Worm (Caenorhabditis elegans) whole organism, L3 larva: ENCODE results near the gene clec-19.

Source experiments
- R02D3.7 ChIP-seq: fragments of 150-350 bp; optimal IDR thresholded peaks from 2 replicates; lab custom pipeline; 2014; ENCODE audit warnings: missing biosample characterization, missing genetic modification characterization
- ZK546.5 ChIP-seq: sonication (generic microtip); optimal IDR thresholded peaks from 2 replicates; lab custom pipeline; 2017; ENCODE audit warnings: missing biosample characterization, missing genetic modification characterization
- aly-2 ChIP-seq: fragments of 150-350 bp; optimal IDR thresholded peaks from 2 replicates; lab custom pipeline; 2014; ENCODE audit warnings: missing biosample characterization, missing genetic modification characterization
- ceh-16 ChIP-seq: sonication (generic microtip); optimal IDR thresholded peaks from 2 replicates; lab custom pipeline; 2017; ENCODE audit warnings: missing biosample characterization, missing genetic modification characterization
- ceh-28 ChIP-seq: fragments of 150-350 bp; optimal IDR thresholded peaks from 2 replicates; lab custom pipeline; 2014; ENCODE audit warnings: missing biosample characterization, missing genetic modification reagents, missing genetic modification characterization
- ceh-82 ChIP-seq: fragments of 150-350 bp; optimal IDR thresholded peaks from 2 replicates; lab custom pipeline; 2014; ENCODE audit warnings: missing biosample characterization, missing genetic modification characterization
- ceh-9 ChIP-seq: sonication (generic microtip); optimal IDR thresholded peaks from 2 replicates; lab custom pipeline; 2018; ENCODE audit warnings: missing biosample characterization, missing genetic modification characterization
- daf-12 ChIP-seq: fragments of 150-350 bp; optimal IDR thresholded peaks from 2 replicates; lab custom pipeline; 2014; ENCODE audit warnings: missing biosample characterization, missing genetic modification reagents, missing genetic modification characterization
- egl-27 ChIP-seq: sonication (generic microtip); optimal IDR thresholded peaks from 4 replicates; lab custom pipeline; 2017; ENCODE audit warnings: missing biosample characterization, missing genetic modification reagents, missing genetic modification characterization
- egl-5 ChIP-seq: fragments of 150-350 bp; optimal IDR thresholded peaks from 2 replicates; lab custom pipeline; 2017; ENCODE audit warnings: missing biosample characterization, missing genetic modification reagents, missing genetic modification characterization, inconsistent platforms
- elt-1 ChIP-seq: fragments of 150-350 bp; optimal IDR thresholded peaks from 2 replicates; lab custom pipeline; 2014; ENCODE audit warnings: missing biosample characterization, missing genetic modification characterization
- elt-3 ChIP-seq, 3 experiments: fragments of 150-350 bp in 1 of 3; sonication (generic microtip) in 2 of 3; optimal IDR thresholded peaks; 2 replicates in 2 of 3; 4 replicates in 1 of 3; lab custom pipeline; 2014 to 2017; ENCODE audit warnings: missing biosample characterization in 3 of 3, missing genetic modification characterization in 3 of 3
- eor-1 ChIP-seq, 2 experiments: fragments of 150-350 bp; optimal IDR thresholded peaks; 2 replicates each; lab custom pipeline; 2014 to 2018; ENCODE audit warnings: missing biosample characterization in 2 of 2, missing genetic modification characterization in 2 of 2
- fkh-2 ChIP-seq: fragments of 150-350 bp; optimal IDR thresholded peaks from 2 replicates; lab custom pipeline; 2014; ENCODE audit warnings: missing biosample characterization, missing genetic modification reagents, missing genetic modification characterization
- fos-1 ChIP-seq: fragments of 150-350 bp; optimal IDR thresholded peaks from 2 replicates; lab custom pipeline; 2014; ENCODE audit warnings: missing biosample characterization, missing genetic modification characterization
- hmg-11 ChIP-seq: sonication (generic microtip); optimal IDR thresholded peaks from 2 replicates; lab custom pipeline; 2016; ENCODE audit warnings: missing genetic modification characterization, missing compliant biosample characterization
- jun-1 ChIP-seq: fragments of 150-350 bp; optimal IDR thresholded peaks from 2 replicates; lab custom pipeline; 2014; ENCODE audit warnings: missing biosample characterization, missing genetic modification reagents, missing genetic modification characterization
- lin-39 ChIP-seq: fragments of 150-350 bp; optimal IDR thresholded peaks from 2 replicates; lab custom pipeline; 2018; ENCODE audit warnings: missing biosample characterization, missing genetic modification reagents, missing genetic modification characterization
- lsy-12 ChIP-seq: sonication (generic microtip); optimal IDR thresholded peaks from 2 replicates; lab custom pipeline; 2016; ENCODE audit warnings: mild to moderate bottlenecking, missing genetic modification characterization, missing compliant biosample characterization
- mml-1 ChIP-seq: fragments of 150-350 bp; sonication (generic microtip); optimal IDR thresholded peaks from 3 replicates; lab custom pipeline; 2014; ENCODE audit warnings: missing biosample characterization, missing genetic modification characterization
- nfya-1 ChIP-seq: sonication (generic microtip); optimal IDR thresholded peaks from 2 replicates; lab custom pipeline; 2017; ENCODE audit warnings: missing genetic modification characterization, mild to moderate bottlenecking, missing compliant biosample characterization, antibody characterized with exemption, moderate library complexity; ENCODE audit not compliant: insufficient read depth
- nhr-11 ChIP-seq: fragments of 150-350 bp; optimal IDR thresholded peaks from 2 replicates; lab custom pipeline; 2014; ENCODE audit warnings: missing biosample characterization, missing genetic modification characterization
- nhr-12 ChIP-seq: fragments of 150-350 bp; optimal IDR thresholded peaks from 2 replicates; lab custom pipeline; 2014; ENCODE audit warnings: missing biosample characterization, missing genetic modification characterization
- nhr-23 ChIP-seq: fragments of 150-350 bp; optimal IDR thresholded peaks from 2 replicates; lab custom pipeline; 2014; ENCODE audit warnings: missing biosample characterization, missing genetic modification reagents, missing genetic modification characterization
- nhr-237 ChIP-seq: fragments of 150-350 bp; optimal IDR thresholded peaks from 2 replicates; lab custom pipeline; 2014; ENCODE audit warnings: missing biosample characterization, missing genetic modification characterization
- nhr-25 ChIP-seq: sonication (generic microtip); optimal IDR thresholded peaks from 2 replicates; lab custom pipeline; 2017; ENCODE audit warnings: missing biosample characterization, missing genetic modification characterization
- nhr-28 ChIP-seq: fragments of 150-350 bp; optimal IDR thresholded peaks from 2 replicates; lab custom pipeline; 2014; ENCODE audit warnings: missing biosample characterization, missing genetic modification characterization
- nhr-43 ChIP-seq: sonication (generic microtip); optimal IDR thresholded peaks from 2 replicates; lab custom pipeline; 2016; ENCODE audit warnings: mild to moderate bottlenecking, missing genetic modification characterization, missing compliant biosample characterization; ENCODE audit not compliant: poor library complexity, severe bottlenecking
- nhr-67 ChIP-seq: fragments of 150-350 bp; optimal IDR thresholded peaks from 2 replicates; lab custom pipeline; 2014; ENCODE audit warnings: missing biosample characterization, missing genetic modification characterization
- nhr-76 ChIP-seq: fragments of 150-350 bp; sonication (generic microtip); optimal IDR thresholded peaks from 5 replicates; lab custom pipeline; 2014; ENCODE audit warnings: missing biosample characterization, missing genetic modification characterization
- nhr-77 ChIP-seq: fragments of 150-350 bp; optimal IDR thresholded peaks from 2 replicates; lab custom pipeline; 2014; ENCODE audit warnings: missing biosample characterization, missing genetic modification characterization
- pqm-1 ChIP-seq: fragments of 150-350 bp; optimal IDR thresholded peaks from 2 replicates; lab custom pipeline; 2017; ENCODE audit warnings: missing biosample characterization, missing genetic modification characterization, inconsistent platforms
- sea-2 ChIP-seq: fragments of 150-350 bp; sonication (generic microtip); optimal IDR thresholded peaks from 4 replicates; lab custom pipeline; 2014; ENCODE audit warnings: missing biosample characterization, missing genetic modification reagents, missing genetic modification characterization
- skn-1 ChIP-seq: fragments of 150-350 bp; optimal IDR thresholded peaks from 2 replicates; lab custom pipeline; 2014; ENCODE audit warnings: missing biosample characterization, missing genetic modification characterization
- snpc-4 ChIP-seq: fragments of 150-350 bp; optimal IDR thresholded peaks from 2 replicates; lab custom pipeline; 2014; ENCODE audit warnings: missing biosample characterization, missing genetic modification characterization
- tbx-2 ChIP-seq: sonication (generic microtip); optimal IDR thresholded peaks from 2 replicates; lab custom pipeline; 2016; ENCODE audit warnings: mild to moderate bottlenecking, missing genetic modification characterization, missing compliant biosample characterization
- zag-1 ChIP-seq: fragments of 150-350 bp; optimal IDR thresholded peaks from 2 replicates; lab custom pipeline; 2014; ENCODE audit warnings: missing biosample characterization, missing genetic modification characterization
- ztf-11 ChIP-seq: fragments of 150-350 bp; optimal IDR thresholded peaks from 2 replicates; lab custom pipeline; 2014; ENCODE audit warnings: missing biosample characterization, missing genetic modification characterization
- ztf-4 ChIP-seq: fragments of 150-350 bp; optimal IDR thresholded peaks from 2 replicates; lab custom pipeline; 2014; ENCODE audit warnings: missing biosample characterization, missing genetic modification characterization

The clec-19 gene

ce11 chrII:1757033-1757432, 12.8 kb downstream of the clec-19 start, which contains the start of gene F36H5.10:
Gene F36H5.10 (plus strand): TSS chrII:1757333.
- no peak for TF ChIP-seq daf-12 (tag; lab: Kevin White, UChicago)
- TF ChIP-seq R02D3.7 (tag; lab: Kevin White, UChicago), result no peak
- no peak for TF ChIP-seq ZK546.5 (tag; lab: Kevin White, UChicago)
- no peak for TF ChIP-seq jun-1 (tag; lab: Kevin White, UChicago)
- TF ChIP-seq elt-3 (tag; optimal IDR thresholded peaks at IDR 0.05; lab: Kevin White, UChicago), result no peak
- TF ChIP-seq ceh-9, result no peak
- TF ChIP-seq nhr-28 (tag; lab: Kevin White, UChicago), result no peak
- TF ChIP-seq lsy-12 (tag; lab: Kevin White, UChicago), result no peak
- TF ChIP-seq eor-1 (tag; optimal IDR thresholded peaks at IDR 0.05; lab: Kevin White, UChicago), result no peak
- TF ChIP-seq ceh-82 (tag; lab: Kevin White, UChicago), result no peak
- TF ChIP-seq elt-1 (tag; lab: Kevin White, UChicago), result no peak
- no peak for TF ChIP-seq zag-1 (tag; lab: Kevin White, UChicago)
- TF ChIP-seq nhr-76, result no peak
- no peak for TF ChIP-seq ceh-28 (tag; lab: Kevin White, UChicago)
- no peak for TF ChIP-seq nhr-77
- TF ChIP-seq sea-2, result no peak

DNA sequence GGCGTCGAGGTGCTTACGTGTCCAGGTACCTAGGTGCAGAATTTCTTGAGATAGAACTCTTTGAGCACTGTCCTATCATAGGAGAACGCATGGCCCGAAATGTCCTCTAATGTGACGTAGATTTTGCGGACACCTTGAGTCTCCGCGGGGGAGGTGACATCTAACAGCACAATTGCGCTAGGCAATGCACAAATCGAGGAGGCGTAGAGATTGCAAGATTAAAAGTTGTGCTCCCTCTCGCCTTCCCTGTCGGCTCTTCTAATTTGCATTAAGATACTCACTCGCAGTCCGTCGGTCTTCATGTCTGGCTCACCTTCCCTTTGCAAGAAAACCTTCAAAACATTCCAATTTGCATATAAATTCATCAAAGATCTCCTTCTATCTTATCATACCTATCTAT, 15.3 kb downstream of the clec-19 start, which contains the start of gene F36H5.18:
F36H5.18 (plus strand) TSS at position 301 of the 400 bp plus-strand sequence.
- no peak for TF ChIP-seq nhr-11 (tag; lab: Kevin White, UChicago)
- TF ChIP-seq ceh-28 (tag; lab: Kevin White, UChicago), result no peak
- no peak for TF ChIP-seq zag-1 (tag; lab: Kevin White, UChicago)
- TF ChIP-seq jun-1 (tag; lab: Kevin White, UChicago), result no peak
- no peak for TF ChIP-seq ZK546.5 (tag; lab: Kevin White, UChicago)
- TF ChIP-seq snpc-4 (tag; lab: Kevin White, UChicago), result no peak
- no peak for TF ChIP-seq lin-39 (tag; lab: Kevin White, UChicago)
- no peak for TF ChIP-seq mml-1
- TF ChIP-seq ceh-82 (tag; lab: Kevin White, UChicago), result no peak
- TF ChIP-seq fos-1 (tag; lab: Kevin White, UChicago), result no peak
- TF ChIP-seq nhr-23 (tag; lab: Kevin White, UChicago), result no peak

DNA sequence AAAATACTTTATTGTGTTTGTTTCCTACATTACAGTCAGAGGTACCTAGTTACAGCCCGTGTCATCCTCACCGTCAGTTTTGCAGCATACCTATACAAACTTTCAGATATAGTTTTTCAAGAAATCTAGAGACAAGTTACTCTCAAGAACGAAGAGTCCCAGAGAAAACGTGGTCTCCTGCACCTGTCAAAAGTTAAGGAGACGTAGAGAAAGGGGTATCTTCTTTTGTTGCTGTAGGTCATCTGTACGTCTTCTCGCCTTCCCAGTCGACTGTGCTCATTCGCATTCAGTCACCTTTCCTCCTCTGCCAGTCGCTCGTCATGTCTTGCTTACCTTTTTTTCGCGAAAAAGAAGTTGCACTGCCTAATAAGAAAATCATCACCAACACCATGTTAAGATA, 17.3 kb downstream of the clec-19 start, which contains the start of gene F36H5.4:
F36H5.4 (plus strand) TSS at position 301 of the 400 bp plus-strand sequence.
- no peak for TF ChIP-seq nhr-237 (tag; lab: Kevin White, UChicago)
- TF ChIP-seq fos-1 (tag; lab: Kevin White, UChicago), result no peak
- TF ChIP-seq pqm-1 (tag; lab: Kevin White, UChicago), result no peak
- no peak for TF ChIP-seq ceh-16 (tag; lab: Kevin White, UChicago)
- no peak for TF ChIP-seq nhr-12
- TF ChIP-seq aly-2 (tag; lab: Kevin White, UChicago), result no peak
- no peak for TF ChIP-seq nhr-23 (tag; lab: Kevin White, UChicago)
- TF ChIP-seq elt-3 (tag; optimal IDR thresholded peaks at IDR 0.05; lab: Kevin White, UChicago), result no peak
- TF ChIP-seq nfya-1, result no peak
- TF ChIP-seq zag-1 (tag; lab: Kevin White, UChicago), result no peak
- no peak for TF ChIP-seq nhr-28 (tag; lab: Kevin White, UChicago)
- no peak for TF ChIP-seq elt-1 (tag; lab: Kevin White, UChicago)
- no peak for TF ChIP-seq lsy-12 (tag; lab: Kevin White, UChicago)
- TF ChIP-seq nhr-25, result no peak
- no peak for TF ChIP-seq nhr-67 (tag; lab: Kevin White, UChicago)
- no peak for TF ChIP-seq egl-5 (tag; lab: Kevin White, UChicago)
- TF ChIP-seq eor-1 (tag; optimal IDR thresholded peaks at IDR 0.05; lab: Kevin White, UChicago), result no peak
- TF ChIP-seq ceh-28 (tag; lab: Kevin White, UChicago), result no peak

DNA sequence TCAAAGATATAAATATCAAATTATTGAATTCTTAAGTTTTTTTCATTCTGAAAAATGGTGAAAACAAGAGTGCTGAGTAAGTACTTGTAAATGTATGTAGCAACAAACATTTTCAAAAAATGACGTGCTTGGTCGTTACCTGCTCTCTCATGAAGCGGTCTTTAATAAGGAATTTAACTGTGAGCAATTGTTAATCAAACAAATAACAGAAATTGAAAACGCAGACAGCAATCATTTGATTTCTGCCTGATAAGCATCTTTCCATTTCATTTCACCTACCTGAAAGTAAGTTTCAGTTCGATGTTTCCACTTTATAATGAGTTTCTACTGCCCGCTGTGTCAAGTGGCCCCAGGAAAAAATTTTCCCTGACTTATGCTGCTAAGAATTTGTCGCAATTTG, 18.8 kb downstream of the clec-19 start, which contains the start of gene math-28:
math-28 (plus strand) TSS at position 301 of the 400 bp plus-strand sequence.
- TF ChIP-seq eor-1 (tag; optimal IDR thresholded peaks at IDR 0.05; lab: Kevin White, UChicago), result no peak
- no peak for TF ChIP-seq nhr-237 (tag; lab: Kevin White, UChicago)
- no peak for TF ChIP-seq mml-1
- TF ChIP-seq hmg-11 (tag; lab: Kevin White, UChicago), result no peak
- no peak for TF ChIP-seq nhr-77
- TF ChIP-seq nhr-76, result no peak
- no peak for TF ChIP-seq nhr-11 (tag; lab: Kevin White, UChicago)
- no peak for TF ChIP-seq fkh-2 (tag; lab: Kevin White, UChicago)

DNA sequence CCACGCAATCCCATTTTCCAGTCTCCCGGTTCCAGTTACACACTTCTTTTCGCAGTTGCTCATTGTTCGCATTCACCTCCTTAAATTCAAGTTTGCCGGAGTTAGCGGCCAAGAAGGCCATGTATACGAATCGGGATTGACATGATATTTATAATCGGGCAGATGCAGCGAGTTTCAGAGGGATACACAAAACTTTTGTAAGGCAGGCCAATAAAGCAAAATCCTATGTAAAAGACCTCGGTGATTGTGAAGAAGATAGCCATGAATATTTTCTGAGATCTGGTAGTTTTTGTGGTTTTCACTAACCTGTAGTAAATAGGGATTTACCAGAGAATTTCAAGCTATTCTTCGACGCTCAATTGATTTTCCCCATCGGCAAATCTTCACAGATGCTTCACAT, 22.4 kb downstream of the clec-19 start:
- TF ChIP-seq daf-12 (tag; lab: Kevin White, UChicago), result no peak
- no peak for TF ChIP-seq nhr-23 (tag; lab: Kevin White, UChicago)
- TF ChIP-seq tbx-2 (tag; lab: Kevin White, UChicago), result no peak
- no peak for TF ChIP-seq egl-27
- TF ChIP-seq jun-1 (tag; lab: Kevin White, UChicago), result no peak
- TF ChIP-seq skn-1 (tag; lab: Kevin White, UChicago), result no peak
- no peak for TF ChIP-seq ztf-11 (tag; lab: Kevin White, UChicago)
- no peak for TF ChIP-seq elt-3 (tag; optimal IDR thresholded peaks at IDR 0.05; lab: Kevin White, UChicago)
- TF ChIP-seq nhr-43, result no peak
- no peak for TF ChIP-seq ZK546.5 (tag; lab: Kevin White, UChicago)
- no peak for TF ChIP-seq ztf-4
- TF ChIP-seq pqm-1 (tag; lab: Kevin White, UChicago), result no peak
- TF ChIP-seq zag-1 (tag; lab: Kevin White, UChicago), result no peak
- TF ChIP-seq elt-1 (tag; lab: Kevin White, UChicago), result no peak
